Fruit fly (Drosophila melanogaster) whole organism, prepupa: Measurements from ENCODE around the gene CG46301.

Source experiments
- CG10631 ChIP-seq: fragments of 200-800 bp; sonication (Bioruptor generic); optimal IDR thresholded peaks from 2 replicates; lab custom pipeline; 2016; ENCODE audit warnings: missing biosample characterization, missing genetic modification characterization
- CG11762 ChIP-seq: fragments of 200-800 bp; sonication (Bioruptor generic); optimal IDR thresholded peaks from 3 replicates; lab custom pipeline; 2016; ENCODE audit warnings: missing biosample characterization, missing genetic modification characterization; ENCODE audit not compliant: insufficient read depth
- CG11902 ChIP-seq: fragments of 200-800 bp; sonication (Bioruptor generic); optimal IDR thresholded peaks from 3 replicates; lab custom pipeline; 2016; ENCODE audit warnings: missing biosample characterization, missing genetic modification characterization
- CG1621 ChIP-seq: fragments of 200-800 bp; sonication (Bioruptor generic); optimal IDR thresholded peaks from 3 replicates; lab custom pipeline; 2018; ENCODE audit warnings: missing biosample characterization, mild to moderate bottlenecking, missing genetic modification characterization
- CG16779 ChIP-seq: fragments of 200-800 bp; sonication (Bioruptor generic); optimal IDR thresholded peaks from 3 replicates; lab custom pipeline; 2017; ENCODE audit warnings: missing biosample characterization, mild to moderate bottlenecking, missing genetic modification characterization
- CG3032 ChIP-seq: fragments of 200-800 bp; optimal IDR thresholded peaks from 2 replicates; lab custom pipeline; 2019; ENCODE audit warnings: missing biosample characterization, mild to moderate bottlenecking, missing genetic modification characterization, moderate library complexity
- CG31627 ChIP-seq: fragments of 200-800 bp; sonication (Bioruptor generic); optimal IDR thresholded peaks from 3 replicates; lab custom pipeline; 2016; ENCODE audit warnings: missing biosample characterization, missing genetic modification characterization
- CG32006 ChIP-seq: fragments of 200-800 bp; sonication (Bioruptor generic); optimal IDR thresholded peaks from 3 replicates; lab custom pipeline; 2017; ENCODE audit warnings: missing biosample characterization, mild to moderate bottlenecking, missing genetic modification characterization
- CG34406 ChIP-seq: fragments of 200-800 bp; sonication (Bioruptor generic); optimal IDR thresholded peaks from 3 replicates; lab custom pipeline; 2016; ENCODE audit warnings: missing biosample characterization, missing genetic modification characterization
- CG4318 ChIP-seq: fragments of 200-800 bp; sonication (Bioruptor generic); optimal IDR thresholded peaks from 3 replicates; lab custom pipeline; 2017; ENCODE audit warnings: missing biosample characterization, mild to moderate bottlenecking, missing genetic modification characterization
- CG6276 ChIP-seq: fragments of 200-800 bp; sonication (Bioruptor generic); optimal IDR thresholded peaks from 2 replicates; lab custom pipeline; 2017; ENCODE audit warnings: missing biosample characterization, mild to moderate bottlenecking, missing genetic modification characterization
- CG6792 ChIP-seq: fragments of 200-800 bp; sonication (Bioruptor generic); optimal IDR thresholded peaks from 3 replicates; lab custom pipeline; 2016; ENCODE audit warnings: missing biosample characterization, missing genetic modification characterization
- CG6808 ChIP-seq: fragments of 200-800 bp; sonication (Bioruptor generic); optimal IDR thresholded peaks from 3 replicates; lab custom pipeline; 2017; ENCODE audit warnings: missing biosample characterization, missing genetic modification characterization, mild to moderate bottlenecking, moderate library complexity, missing genetic modification reagents
- CG6854 ChIP-seq: fragments of 200-800 bp; sonication (Bioruptor generic); optimal IDR thresholded peaks from 2 replicates; lab custom pipeline; 2017; ENCODE audit warnings: missing biosample characterization, mild to moderate bottlenecking, missing genetic modification characterization
- CG7368 ChIP-seq: fragments of 200-800 bp; sonication (Bioruptor generic); optimal IDR thresholded peaks from 3 replicates; lab custom pipeline; 2016; ENCODE audit warnings: missing biosample characterization, missing genetic modification characterization
- CG8119 ChIP-seq: fragments of 200-800 bp; sonication (Bioruptor generic); IDR thresholded peaks from 3 replicates; pipeline ENCODE4 v1.3.6; 2022; ENCODE audit warnings: missing biosample characterization, missing genetic modification characterization
- CG9139 ChIP-seq: fragments of 200-800 bp; sonication (Bioruptor generic); optimal IDR thresholded peaks from 3 replicates; lab custom pipeline; 2017; ENCODE audit warnings: missing biosample characterization, mild to moderate bottlenecking, missing genetic modification characterization
- Eip75B ChIP-seq: fragments of 200-800 bp; sonication (Bioruptor generic); optimal IDR thresholded peaks from 3 replicates; lab custom pipeline; 2016; ENCODE audit warnings: missing biosample characterization, missing genetic modification characterization
- Eip78C ChIP-seq: fragments of 200-800 bp; sonication (Bioruptor generic); peaks from one replicate; lab custom pipeline; 2016; ENCODE audit warnings: missing biosample characterization, missing genetic modification characterization
- Eip93F ChIP-seq: fragments of 200-800 bp; sonication (Bioruptor generic); optimal IDR thresholded peaks from 2 replicates; lab custom pipeline; 2016; ENCODE audit warnings: missing biosample characterization, mild to moderate bottlenecking, missing genetic modification characterization
- Ets21C ChIP-seq: fragments of 200-800 bp; sonication (Bioruptor generic); optimal IDR thresholded peaks from 3 replicates; lab custom pipeline; 2016; ENCODE audit warnings: missing biosample characterization, missing genetic modification characterization
- Ets96B ChIP-seq: fragments of 200-800 bp; optimal IDR thresholded peaks from 2 replicates; lab custom pipeline; 2019; ENCODE audit warnings: missing biosample characterization, mild to moderate bottlenecking, missing genetic modification characterization, moderate library complexity
- Gug ChIP-seq: fragments of 200-800 bp; sonication (Bioruptor generic); IDR thresholded peaks from 2 replicates; pipeline ENCODE4 v1.3.6; 2022; ENCODE audit warnings: missing biosample characterization, missing genetic modification characterization
- Hr38 ChIP-seq: sonication (Bioruptor generic); optimal IDR thresholded peaks from 2 replicates; lab custom pipeline; 2016; ENCODE audit warnings: missing biosample characterization, missing genetic modification characterization
- Hr4 ChIP-seq: fragments of 200-800 bp; sonication (Bioruptor generic); optimal IDR thresholded peaks from 3 replicates; lab custom pipeline; 2016; ENCODE audit warnings: missing biosample characterization, missing genetic modification characterization
- Lpt ChIP-seq: fragments of 200-800 bp; sonication (Bioruptor generic); optimal IDR thresholded peaks from 3 replicates; lab custom pipeline; 2016; ENCODE audit warnings: missing biosample characterization, missing genetic modification characterization
- Met ChIP-seq: fragments of 200-800 bp; sonication (Bioruptor generic); optimal IDR thresholded peaks from 3 replicates; lab custom pipeline; 2016; ENCODE audit warnings: missing biosample characterization, missing genetic modification characterization
- OdsH ChIP-seq: fragments of 200-800 bp; sonication (Bioruptor generic); optimal IDR thresholded peaks from 3 replicates; lab custom pipeline; 2016; ENCODE audit warnings: missing biosample characterization, missing genetic modification characterization
- Smox ChIP-seq: fragments of 200-800 bp; sonication (Bioruptor generic); optimal IDR thresholded peaks from 3 replicates; lab custom pipeline; 2016; ENCODE audit warnings: missing biosample characterization, missing genetic modification characterization
- Sox102F ChIP-seq: fragments of 200-800 bp; sonication (Bioruptor generic); optimal IDR thresholded peaks from 2 replicates; lab custom pipeline; 2016; ENCODE audit warnings: missing biosample characterization, mild to moderate bottlenecking, missing genetic modification characterization
- Sox14 ChIP-seq: fragments of 200-800 bp; sonication (Bioruptor generic); optimal IDR thresholded peaks from 3 replicates; lab custom pipeline; 2016; ENCODE audit warnings: missing biosample characterization, missing genetic modification characterization
- Sox15 ChIP-seq: fragments of 200-800 bp; sonication (Bioruptor generic); optimal IDR thresholded peaks from 3 replicates; lab custom pipeline; 2016; ENCODE audit warnings: missing biosample characterization, missing genetic modification characterization
- achi ChIP-seq: fragments of 200-800 bp; sonication (Bioruptor generic); optimal IDR thresholded peaks from 3 replicates; lab custom pipeline; 2016; ENCODE audit warnings: missing biosample characterization, missing genetic modification characterization
- cyc ChIP-seq: fragments of 200-800 bp; sonication (Bioruptor generic); optimal IDR thresholded peaks from 3 replicates; lab custom pipeline; 2016; ENCODE audit warnings: missing biosample characterization, missing genetic modification characterization
- dac ChIP-seq: fragments of 200-800 bp; sonication (Bioruptor generic); optimal IDR thresholded peaks from 2 replicates; lab custom pipeline; 2017; ENCODE audit warnings: missing biosample characterization, mild to moderate bottlenecking, missing genetic modification characterization
- dsx ChIP-seq: fragments of 200-800 bp; optimal IDR thresholded peaks from 3 replicates; lab custom pipeline; 2019; ENCODE audit warnings: missing biosample characterization, mild to moderate bottlenecking, missing genetic modification characterization, moderate library complexity; ENCODE audit not compliant: poor library complexity, severe bottlenecking
- eg ChIP-seq: fragments of 200-800 bp; sonication (Bioruptor generic); IDR thresholded peaks from 3 replicates; pipeline ENCODE4 v1.3.6; 2022; ENCODE audit warnings: missing biosample characterization, missing genetic modification characterization
- fd59A ChIP-seq: fragments of 200-800 bp; sonication (Bioruptor generic); optimal IDR thresholded peaks from 2 replicates; lab custom pipeline; 2017; ENCODE audit warnings: missing biosample characterization, mild to moderate bottlenecking, missing genetic modification characterization, missing genetic modification reagents
- fd85E ChIP-seq: fragments of 200-800 bp; sonication (Bioruptor generic); optimal IDR thresholded peaks from 3 replicates; lab custom pipeline; 2016; ENCODE audit warnings: missing biosample characterization, missing genetic modification characterization
- fkh ChIP-seq: fragments of 200-800 bp; sonication (Bioruptor generic); optimal IDR thresholded peaks from 3 replicates; lab custom pipeline; 2017; ENCODE audit warnings: missing biosample characterization, mild to moderate bottlenecking, missing genetic modification characterization, moderate library complexity
- net ChIP-seq: fragments of 200-800 bp; sonication (Bioruptor generic); optimal IDR thresholded peaks from 3 replicates; lab custom pipeline; 2016; ENCODE audit warnings: missing biosample characterization, missing genetic modification characterization
- pdm3 ChIP-seq: fragments of 200-800 bp; sonication (Bioruptor generic); optimal IDR thresholded peaks from 3 replicates; lab custom pipeline; 2016; ENCODE audit warnings: missing biosample characterization, missing genetic modification characterization
- salr ChIP-seq, 2 experiments: fragments of 200-800 bp; sonication (Bioruptor generic); optimal IDR thresholded peaks; 3 replicates each; lab custom pipeline; 2016 to 2018; ENCODE audit warnings: missing biosample characterization in 2 of 2, missing genetic modification characterization in 2 of 2, mild to moderate bottlenecking in 1 of 2
- spab ChIP-seq: fragments of 200-800 bp; sonication (Bioruptor generic); optimal IDR thresholded peaks from 2 replicates; lab custom pipeline; 2017; ENCODE audit warnings: missing biosample characterization, mild to moderate bottlenecking, missing genetic modification characterization, missing genetic modification reagents
- ss ChIP-seq, 2 experiments: fragments of 200-800 bp; sonication (Bioruptor generic); optimal IDR thresholded peaks; 2 replicates in 1 of 2; 3 replicates in 1 of 2; lab custom pipeline; 2017 to 2018; ENCODE audit warnings: mild to moderate bottlenecking in 2 of 2, missing biosample characterization in 2 of 2, missing genetic modification characterization in 2 of 2, moderate library complexity in 1 of 2
- svp ChIP-seq: fragments of 200-800 bp; sonication (Bioruptor generic); peaks from one replicate; lab custom pipeline; 2016; ENCODE audit warnings: missing biosample characterization, missing genetic modification characterization

CG46301 gene

DNA sequence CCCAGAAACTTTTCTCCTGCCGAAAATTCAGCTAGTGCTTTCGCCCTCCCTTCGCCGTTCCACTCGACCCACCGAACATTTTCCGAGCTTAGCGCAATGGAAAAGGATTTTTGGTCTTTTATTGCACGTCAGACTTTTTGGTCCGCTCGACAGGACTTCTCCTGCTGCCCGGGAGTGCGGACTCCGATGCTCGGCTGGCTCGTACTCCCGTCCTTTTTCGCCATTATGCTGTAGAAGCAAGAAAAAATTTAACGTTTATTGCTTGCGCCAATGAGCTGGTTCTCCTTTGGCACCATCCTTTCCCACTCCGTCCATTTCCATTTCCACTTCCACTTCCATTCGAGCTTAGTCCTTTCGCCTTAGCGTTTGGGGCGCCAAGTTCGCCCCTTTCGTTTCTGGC, 21.7 kb downstream of the CG46301 start:
- TF ChIP-seq CG31627 (GFP tag; lab: Kevin White, UChicago) (no peak), net (GFP tag; lab: Kevin White, UChicago) (no peak), eg (GFP tag; lab: Robert Waterston, UW) (no peak), Met (GFP tag; lab: Kevin White, UChicago) (no peak), CG4318 (GFP tag; lab: Kevin White, UChicago) (no peak), svp (GFP tag; lab: Kevin White, UChicago) (no peak), Eip93F (GFP tag; lab: Kevin White, UChicago) (no peak), cyc (no peak), Lpt (GFP tag; lab: Kevin White, UChicago) (no peak), spab (no peak), fd85E (GFP tag; lab: Kevin White, UChicago) (no peak), CG6854 (GFP tag; lab: Kevin White, UChicago) (no peak), CG6792 (no peak), CG16779 (tag; lab: Kevin White, UChicago) (no peak), CG34406 (GFP tag; lab: Kevin White, UChicago) (no peak), CG3032 (tag; lab: Kevin White, UChicago) (no peak), CG7368 (GFP tag; lab: Kevin White, UChicago) (no peak), Ets96B (tag; lab: Kevin White, UChicago) (no peak)

DNA sequence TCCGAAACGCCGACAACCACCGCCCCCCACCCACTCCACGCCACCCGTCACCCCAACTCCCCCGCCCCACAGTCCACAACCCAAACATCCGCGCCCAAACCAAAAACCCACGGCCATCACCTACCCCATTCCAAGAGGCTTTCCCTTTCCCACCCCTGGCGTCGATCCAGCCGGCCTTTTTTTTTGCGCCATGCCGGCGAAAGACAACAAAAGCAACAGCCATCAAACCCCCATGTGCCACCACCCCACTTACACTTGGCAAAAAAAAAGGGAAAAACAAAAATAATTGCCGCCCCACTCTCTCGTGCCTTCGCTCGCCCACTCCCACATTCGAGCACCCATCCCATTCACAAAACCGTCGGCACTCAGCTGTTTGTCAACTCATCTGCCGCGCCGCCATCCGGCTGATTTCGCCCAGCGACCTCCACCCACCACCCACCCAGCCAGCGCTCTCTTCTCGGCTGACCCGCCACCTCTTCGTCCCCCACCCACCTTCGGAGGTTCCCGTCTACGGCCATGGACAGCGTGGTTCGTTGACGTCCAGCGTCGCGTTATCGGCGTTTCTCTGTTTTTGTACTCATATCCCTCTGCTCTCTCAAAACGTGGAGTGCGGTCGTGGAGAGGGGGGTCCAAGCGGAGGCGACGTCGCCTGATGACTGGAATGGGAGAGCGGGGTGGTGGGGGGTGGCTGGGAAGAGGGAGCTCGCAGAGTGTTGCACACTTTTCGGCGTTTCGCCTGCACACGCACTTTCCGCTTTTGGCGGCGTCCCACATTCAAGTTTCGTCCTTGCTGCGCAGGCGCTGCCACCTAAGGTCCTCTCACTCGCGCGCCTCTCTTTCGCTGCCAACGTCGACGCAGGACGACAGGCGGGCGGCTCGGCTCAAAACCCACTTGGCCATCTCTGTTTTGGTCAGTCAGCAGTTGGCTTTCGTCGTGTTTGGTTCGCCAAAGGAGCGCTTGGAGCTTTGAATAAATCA, 30.0 kb downstream of the CG46301 start:
- no peak for TF ChIP-seq fd59A (GFP tag; lab: Kevin White, UChicago)
- TF ChIP-seq Eip75B (GFP tag; lab: Kevin White, UChicago): no peak
- TF ChIP-seq Hr38: no peak
- TF ChIP-seq Smox: no peak
- TF ChIP-seq spab: peak; percentile 25
- TF ChIP-seq CG11762: no peak
- TF ChIP-seq net (GFP tag; lab: Kevin White, UChicago): no peak
- no peak for TF ChIP-seq OdsH (GFP tag; lab: Kevin White, UChicago)
- no peak for TF ChIP-seq Sox15 (GFP tag; lab: Kevin White, UChicago)
- TF ChIP-seq CG4318 (GFP tag; lab: Kevin White, UChicago): no peak
- TF ChIP-seq Ets21C: no peak
- no peak for TF ChIP-seq Met (GFP tag; lab: Kevin White, UChicago)
- no peak for TF ChIP-seq fkh (GFP tag; lab: Kevin White, UChicago)
- no peak for TF ChIP-seq salr (GFP tag; optimal IDR thresholded peaks at IDR 0.05; lab: Kevin White, UChicago)
- TF ChIP-seq Eip78C: no peak
- TF ChIP-seq dsx (GFP tag; lab: Kevin White, UChicago): no peak
- TF ChIP-seq eg (GFP tag; lab: Robert Waterston, UW): peak; percentile 33; the same call in 1 of the 3 replicates
- TF ChIP-seq svp (GFP tag; lab: Kevin White, UChicago): peak; percentile 96
- no peak for TF ChIP-seq pdm3 (GFP tag; lab: Kevin White, UChicago)
- peak; percentile 8 for TF ChIP-seq CG3032 (tag; lab: Kevin White, UChicago)
- no peak for TF ChIP-seq Sox14 (GFP tag; lab: Kevin White, UChicago)
- TF ChIP-seq Ets96B (tag; lab: Kevin White, UChicago): no peak
- no peak for TF ChIP-seq CG10631 (GFP tag; lab: Kevin White, UChicago)
- TF ChIP-seq CG9139: peak; percentile 8
- TF ChIP-seq CG8119 (GFP tag; lab: Robert Waterston, UW): 0 out of 3 replicates have a peak, but pooled peaks have one; percentile 21
- no peak for TF ChIP-seq CG6792
- TF ChIP-seq CG6276 (GFP tag; lab: Kevin White, UChicago): no peak
- no peak for TF ChIP-seq Sox102F
- no peak for TF ChIP-seq Eip93F (GFP tag; lab: Kevin White, UChicago)
- no peak for TF ChIP-seq CG32006 (GFP tag; lab: Kevin White, UChicago)
- no peak for TF ChIP-seq CG11902 (GFP tag; lab: Kevin White, UChicago)
- peak; percentile 25 for TF ChIP-seq CG6808
- TF ChIP-seq achi: no peak
- TF ChIP-seq dac: no peak
- TF ChIP-seq CG7368 (GFP tag; lab: Kevin White, UChicago): peak; percentile 1
- no peak for TF ChIP-seq Lpt (GFP tag; lab: Kevin White, UChicago)
- no peak for TF ChIP-seq Hr4
- no peak for TF ChIP-seq CG6854 (GFP tag; lab: Kevin White, UChicago)
- TF ChIP-seq ss (GFP tag; optimal IDR thresholded peaks at IDR 0.05; lab: Kevin White, UChicago): peak; percentile 4 to 17
- TF ChIP-seq CG1621 (tag; lab: Kevin White, UChicago): no peak
- no peak for TF ChIP-seq Gug (GFP tag; lab: Robert Waterston, UW)
